Worm (Caenorhabditis elegans) whole organism, midembryonic: ENCODE data around the gene C02F4.4.

Experiments used
- T22C8.4 ChIP-seq: fragments of 200-800 bp; sonication (Bioruptor generic); IDR thresholded peaks from 2 replicates; pipeline ENCODE4 v1.3.6; 2022; ENCODE audit warnings: missing genetic modification characterization, missing compliant biosample characterization
- cog-1 ChIP-seq: sonication (generic microtip); optimal IDR thresholded peaks from 2 replicates; lab custom pipeline; 2016; ENCODE audit warnings: missing genetic modification characterization, missing compliant biosample characterization
- flt-1 ChIP-seq: fragments of 200-800 bp; sonication (Bioruptor generic); IDR thresholded peaks from 2 replicates; pipeline ENCODE4 v1.3.6; 2022; ENCODE audit warnings: missing genetic modification characterization, missing compliant biosample characterization
- klf-2 ChIP-seq: fragments of 200-800 bp; sonication (Bioruptor generic); conservative IDR thresholded peaks from 2 replicates; pipeline ENCODE4 v1.3.6; 2022; ENCODE audit warnings: missing genetic modification reagents, missing genetic modification characterization, missing compliant biosample characterization
- med-1 ChIP-seq: sonication (generic microtip); optimal IDR thresholded peaks from 2 replicates; lab custom pipeline; 2017; ENCODE audit warnings: missing genetic modification characterization, mild to moderate bottlenecking, missing compliant biosample characterization, antibody characterized with exemption, missing genetic modification reagents; ENCODE audit not compliant: insufficient read depth
- ref-1 ChIP-seq: fragments of 200-800 bp; sonication (Bioruptor generic); conservative IDR thresholded peaks from 2 replicates; pipeline ENCODE4 v1.3.6; 2022; ENCODE audit warnings: missing genetic modification reagents, missing genetic modification characterization, missing compliant biosample characterization
- tab-1 ChIP-seq: fragments of 200-800 bp; sonication (Bioruptor generic); IDR thresholded peaks from 2 replicates; pipeline ENCODE4 v1.3.6; 2022; ENCODE audit warnings: missing genetic modification characterization, missing compliant biosample characterization
- ztf-23 ChIP-seq: fragments of 200-800 bp; sonication (Bioruptor generic); IDR thresholded peaks from 2 replicates; pipeline ENCODE4 v1.3.6; 2022; ENCODE audit warnings: missing genetic modification reagents, missing genetic modification characterization, missing compliant biosample characterization
- ztf-29 ChIP-seq: fragments of 200-800 bp; sonication (Bioruptor generic); IDR thresholded peaks from 2 replicates; pipeline ENCODE4 v1.3.6; 2022; ENCODE audit warnings: missing genetic modification reagents, missing genetic modification characterization, missing compliant biosample characterization

C02F4.4 gene

ce11 chrIV:10515128-10515527 is at the start of gene C02F4.4:
TSS of gene C02F4.4 (minus strand) at chrIV:10515228.
- TF ChIP-seq tab-1 (GFP tag; lab: Robert Waterston, UW) = no peak
- TF ChIP-seq flt-1 (GFP tag; lab: Robert Waterston, UW) = no peak
- no peak for TF ChIP-seq cog-1
- TF ChIP-seq med-1 = no peak
- no peak for TF ChIP-seq T22C8.4 (GFP tag; lab: Robert Waterston, UW)
- TF ChIP-seq ztf-23 (GFP tag; lab: Robert Waterston, UW) = no peak
- no peak for TF ChIP-seq ref-1 (GFP tag; lab: Robert Waterston, UW)
- TF ChIP-seq ztf-29 (GFP tag; lab: Robert Waterston, UW) = no peak
- TF ChIP-seq klf-2 = no peak

DNA sequence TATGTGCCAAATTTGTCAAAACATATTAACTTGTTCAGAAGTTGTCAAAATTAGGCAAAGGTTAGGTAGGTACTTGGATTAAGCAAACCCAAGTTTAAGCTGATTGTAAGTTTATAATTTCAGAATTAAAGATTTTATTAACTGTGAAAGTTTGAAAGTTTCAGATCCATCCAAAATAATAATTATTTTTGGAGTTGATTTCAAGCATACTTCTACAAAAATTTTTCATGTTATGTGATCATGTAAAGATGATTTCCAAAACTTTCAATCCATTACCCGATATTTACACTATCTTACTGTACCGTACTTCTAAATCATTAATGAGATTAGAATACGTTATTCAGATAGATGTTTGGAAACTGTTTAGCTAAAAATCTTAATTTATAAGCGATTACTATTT is 49.6 kb upstream of the C02F4.4 start:
- TF ChIP-seq ztf-23 (GFP tag; lab: Robert Waterston, UW) (no peak), T22C8.4 (GFP tag; lab: Robert Waterston, UW) (no peak), klf-2 (no peak), tab-1 (GFP tag; lab: Robert Waterston, UW) (no peak), med-1 (no peak), cog-1 (no peak), ref-1 (GFP tag; lab: Robert Waterston, UW) (no peak), ztf-29 (GFP tag; lab: Robert Waterston, UW) (no peak), flt-1 (GFP tag; lab: Robert Waterston, UW) (no peak)

DNA sequence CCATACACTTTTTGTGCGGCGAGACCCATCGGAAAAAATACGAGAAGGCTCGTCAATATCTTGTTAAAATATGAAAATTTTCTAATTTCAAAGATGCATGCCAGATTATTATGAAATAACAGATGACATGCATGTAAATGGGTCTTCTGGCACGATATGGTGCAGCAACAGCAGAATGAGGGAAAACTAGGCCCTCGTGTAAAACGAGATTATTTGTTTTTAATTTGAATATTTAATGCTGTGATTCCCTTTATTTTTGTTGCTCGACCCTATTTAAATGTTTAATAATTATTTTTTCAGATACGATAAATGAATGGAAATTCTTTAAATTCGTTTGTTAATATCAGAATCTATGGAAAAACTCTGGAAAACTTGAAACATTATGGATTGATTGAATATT is 46.6 kb upstream of the C02F4.4 start, which contains the start of gene him-8:
Gene him-8, plus strand, starts transcription at position 301 of the 400 bp plus-strand sequence.
- TF ChIP-seq tab-1 (GFP tag; lab: Robert Waterston, UW) (no peak), ref-1 (GFP tag; lab: Robert Waterston, UW) (no peak), T22C8.4 (GFP tag; lab: Robert Waterston, UW) (no peak), flt-1 (GFP tag; lab: Robert Waterston, UW) (no peak), klf-2 (no peak), ztf-23 (GFP tag; lab: Robert Waterston, UW) (no peak), ztf-29 (GFP tag; lab: Robert Waterston, UW) (no peak), cog-1 (no peak), med-1 (no peak)

- TF ChIP-seq T22C8.4 (GFP tag; lab: Robert Waterston, UW) (no peak), ztf-29 (GFP tag; lab: Robert Waterston, UW) (no peak), med-1 (no peak), flt-1 (GFP tag; lab: Robert Waterston, UW) (no peak), ref-1 (GFP tag; lab: Robert Waterston, UW) (no peak), ztf-23 (GFP tag; lab: Robert Waterston, UW) (no peak), cog-1 (no peak), tab-1 (GFP tag; lab: Robert Waterston, UW) (no peak), klf-2 (no peak)
Measured at ce11 chrIV:10558415-10558814, 43.4 kb upstream of the C02F4.4 start, which contains the start of gene zim-3. TSS of gene zim-3 (plus strand) at chrIV:10558715.

- no peak for TF ChIP-seq med-1
- no peak for TF ChIP-seq ref-1 (GFP tag; lab: Robert Waterston, UW)
- no peak for TF ChIP-seq cog-1
- TF ChIP-seq klf-2 = no peak
- no peak for TF ChIP-seq flt-1 (GFP tag; lab: Robert Waterston, UW)
- TF ChIP-seq ztf-29 (GFP tag; lab: Robert Waterston, UW) = no peak
- no peak for TF ChIP-seq T22C8.4 (GFP tag; lab: Robert Waterston, UW)
- no peak for TF ChIP-seq tab-1 (GFP tag; lab: Robert Waterston, UW)
- no peak for TF ChIP-seq ztf-23 (GFP tag; lab: Robert Waterston, UW)
Measured at ce11 chrIV:10554947-10555346, 39.9 kb upstream of the C02F4.4 start, which contains the start of gene zim-2. TSS of gene zim-2 (plus strand) at chrIV:10555247.

- 0 out of 2 replicates have a peak, but pooled peaks have one; percentile 53 for TF ChIP-seq tab-1 (GFP tag; lab: Robert Waterston, UW)
- TF ChIP-seq ref-1 (GFP tag; lab: Robert Waterston, UW) = peak; percentile 62
Measured at ce11 chrIV:10548546-10548945, 33.5 kb upstream of the C02F4.4 start.

DNA sequence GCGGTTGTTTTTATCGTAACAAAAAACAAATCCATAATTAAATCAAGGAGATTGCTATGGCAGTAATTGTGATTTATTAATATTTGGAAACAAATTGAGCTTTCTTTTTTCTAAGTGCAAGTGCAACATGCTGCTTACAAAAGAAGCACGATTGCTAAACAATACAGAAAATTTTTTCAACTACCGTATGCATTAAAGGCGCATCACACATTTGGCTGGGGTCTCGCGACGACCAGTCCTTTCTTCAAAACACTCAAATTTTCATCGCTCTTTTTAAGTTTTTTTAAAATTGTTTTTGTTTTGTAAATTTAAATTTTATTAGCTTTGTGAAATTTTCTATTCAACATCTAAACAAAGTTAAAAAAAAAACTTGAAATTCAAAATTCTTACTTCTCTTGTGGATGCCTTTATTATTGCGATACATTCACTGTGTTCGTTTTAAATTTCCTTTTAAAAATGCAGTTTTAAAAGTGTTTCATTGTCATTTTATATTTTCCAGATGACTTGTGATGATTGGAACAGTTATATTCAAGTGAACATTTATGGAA is 31.6 kb upstream of the C02F4.4 start, which contains the start of gene zim-1:
Gene zim-1, plus strand, starts transcription at position 498 of the 548 bp plus-strand sequence.
- TF ChIP-seq T22C8.4 (GFP tag; lab: Robert Waterston, UW) (no peak), klf-2 (no peak)

DNA sequence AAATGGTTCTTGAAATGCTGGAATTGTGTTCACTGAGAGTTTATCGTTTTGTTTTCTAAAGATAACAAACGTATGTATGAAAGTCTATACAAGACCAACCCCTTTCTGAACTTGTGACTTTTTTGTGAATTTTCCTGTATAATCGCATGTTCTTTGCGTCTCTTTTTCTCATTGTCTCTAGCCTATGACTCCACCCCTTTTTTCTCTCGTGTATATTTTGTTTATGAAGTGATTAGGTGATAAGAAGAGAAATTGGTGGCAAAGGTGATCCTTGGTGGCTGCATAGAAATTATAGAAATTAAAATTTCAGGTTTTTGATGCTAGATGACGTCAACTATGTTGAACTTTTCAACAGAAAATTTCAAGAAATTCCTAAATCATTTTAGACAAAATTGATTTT is 30.0 kb upstream of the C02F4.4 start, which contains the start of gene T07G12.5:
Gene T07G12.5, minus strand, starts transcription at position 101 of the 400 bp plus-strand sequence.
- no peak for TF ChIP-seq ztf-29 (GFP tag; lab: Robert Waterston, UW)
- TF ChIP-seq klf-2 = no peak
- no peak for TF ChIP-seq ref-1 (GFP tag; lab: Robert Waterston, UW)
- TF ChIP-seq ztf-23 (GFP tag; lab: Robert Waterston, UW) = no peak
- TF ChIP-seq tab-1 (GFP tag; lab: Robert Waterston, UW) = no peak
- TF ChIP-seq cog-1 = no peak
- no peak for TF ChIP-seq T22C8.4 (GFP tag; lab: Robert Waterston, UW)
- no peak for TF ChIP-seq flt-1 (GFP tag; lab: Robert Waterston, UW)
- no peak for TF ChIP-seq med-1

DNA sequence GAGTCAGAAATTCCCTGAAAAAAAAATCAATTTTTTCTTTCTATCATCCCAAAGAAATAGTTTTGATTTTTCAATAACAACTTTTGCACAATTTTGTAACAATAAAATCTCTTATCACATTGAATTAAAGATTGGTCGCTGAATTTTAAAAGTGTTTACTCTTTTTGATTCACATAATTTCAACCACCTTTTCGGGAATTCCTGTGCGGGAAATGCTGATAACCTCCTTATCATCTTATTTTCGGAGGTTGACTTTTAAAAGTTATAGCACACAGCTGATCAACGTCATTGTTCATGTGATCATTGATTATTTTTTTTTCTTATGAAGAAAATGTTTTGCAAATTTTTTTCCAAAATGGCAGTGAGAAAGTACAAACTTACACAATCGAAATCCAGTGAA is 28.3 kb upstream of the C02F4.4 start:
- TF ChIP-seq tab-1 (GFP tag; lab: Robert Waterston, UW) (no peak), ztf-23 (GFP tag; lab: Robert Waterston, UW) (no peak), ref-1 (GFP tag; lab: Robert Waterston, UW) (no peak), flt-1 (GFP tag; lab: Robert Waterston, UW) (no peak), klf-2 (no peak), ztf-29 (GFP tag; lab: Robert Waterston, UW) (no peak), med-1 (no peak), T22C8.4 (GFP tag; lab: Robert Waterston, UW) (no peak), cog-1 (no peak)

ce11 chrIV:10542283-10542682 is 27.3 kb upstream of the C02F4.4 start:
- TF ChIP-seq med-1 (no peak), T22C8.4 (GFP tag; lab: Robert Waterston, UW) (no peak), flt-1 (GFP tag; lab: Robert Waterston, UW) (no peak), ztf-29 (GFP tag; lab: Robert Waterston, UW) (no peak), tab-1 (GFP tag; lab: Robert Waterston, UW) (no peak), ref-1 (GFP tag; lab: Robert Waterston, UW) (no peak), cog-1 (no peak)
